Worm (Caenorhabditis elegans) whole organism, L4/young adult: Measurements from ENCODE around the gene tnc-2.

Experiments
- W03F9.2 ChIP-seq: fragments of 150-350 bp; optimal IDR thresholded peaks from 2 replicates; lab custom pipeline; 2014; ENCODE audit warnings: missing biosample characterization, missing genetic modification characterization
- him-1 ChIP-seq: sonication (generic microtip); optimal IDR thresholded peaks from 2 replicates; lab custom pipeline; 2016; ENCODE audit warnings: missing genotype, missing genetic modification reagents, missing genetic modification characterization, missing compliant biosample characterization

- TF ChIP-seq him-1 (tag; lab: Kevin White, UChicago) (peak; percentile 63), W03F9.2 (tag; lab: Kevin White, UChicago) (peak; percentile 52)
Measured at ce11 chrII:10502491-10503063, 35.9 kb downstream of the tnc-2 start, which contains the start of gene myrf-1.
